Worm (Caenorhabditis elegans) whole organism, L4 larva: Measurements from ENCODE around the gene C04A2.15.

Experiments used
- F10B5.3 ChIP-seq: sonication (generic microtip); optimal IDR thresholded peaks from 2 replicates; lab custom pipeline; 2016; ENCODE audit warnings: mild to moderate bottlenecking, missing genetic modification characterization, missing compliant biosample characterization
- F26F4.8 ChIP-seq: fragments of 200-800 bp; sonication (Bioruptor generic); conservative IDR thresholded peaks from 2 replicates; pipeline ENCODE4 v1.3.6; 2022; ENCODE audit warnings: missing genetic modification characterization, missing compliant biosample characterization
- F37D6.2 ChIP-seq: sonication (generic microtip); optimal IDR thresholded peaks from 2 replicates; lab custom pipeline; 2016; ENCODE audit warnings: mild to moderate bottlenecking, missing genetic modification characterization, missing compliant biosample characterization
- F44E2.7 ChIP-seq: fragments of 200-800 bp; sonication (Bioruptor generic); IDR thresholded peaks from 2 replicates; pipeline ENCODE4 v2.1.2; 2022; ENCODE audit warnings: missing genetic modification characterization, missing compliant biosample characterization
- F49E8.2 ChIP-seq: sonication (generic microtip); optimal IDR thresholded peaks from 2 replicates; lab custom pipeline; 2016; ENCODE audit warnings: missing compliant biosample characterization, mild to moderate bottlenecking, missing genetic modification characterization, borderline replicate concordance
- R02D3.7 ChIP-seq: fragments of 150-350 bp; sonication (generic microtip); optimal IDR thresholded peaks from 3 replicates; lab custom pipeline; 2014; ENCODE audit warnings: missing biosample characterization, missing genetic modification characterization
- T26A8.4 ChIP-seq: fragments of 200-800 bp; sonication (Bioruptor generic); IDR thresholded peaks from 2 replicates; pipeline ENCODE4 v1.3.6; 2022; ENCODE audit warnings: missing genetic modification characterization, missing compliant biosample characterization
- Y5F2A.4 ChIP-seq: fragments of 200-800 bp; sonication (Bioruptor generic); optimal IDR thresholded peaks from 2 replicates; lab custom pipeline; 2018; ENCODE audit warnings: mild to moderate bottlenecking, missing genetic modification characterization, missing compliant biosample characterization
- aly-2 ChIP-seq: sonication (generic microtip); optimal IDR thresholded peaks from 2 replicates; lab custom pipeline; 2018; ENCODE audit warnings: missing biosample characterization, missing genetic modification characterization
- ceh-20 ChIP-seq: fragments of 200-800 bp; sonication (Bioruptor generic); IDR thresholded peaks from 2 replicates; pipeline ENCODE4 v1.3.6; 2022; ENCODE audit warnings: missing genetic modification reagents, missing genetic modification characterization, missing compliant biosample characterization
- ceh-28 ChIP-seq: fragments of 150-350 bp; optimal IDR thresholded peaks from 2 replicates; lab custom pipeline; 2014; ENCODE audit warnings: missing biosample characterization, missing genetic modification reagents, missing genetic modification characterization
- ceh-44 ChIP-seq: fragments of 200-800 bp; sonication (Bioruptor generic); IDR thresholded peaks from 2 replicates; pipeline ENCODE4 v1.3.6; 2022; ENCODE audit warnings: missing genetic modification reagents, missing genetic modification characterization, missing compliant biosample characterization
- ceh-62 ChIP-seq: sonication (generic microtip); optimal IDR thresholded peaks from 2 replicates; lab custom pipeline; 2017; ENCODE audit warnings: missing biosample characterization, missing genetic modification characterization
- ceh-82 ChIP-seq: sonication (generic microtip); optimal IDR thresholded peaks from 2 replicates; lab custom pipeline; 2017; ENCODE audit warnings: missing biosample characterization, missing genetic modification characterization
- cey-2 ChIP-seq: sonication (generic microtip); optimal IDR thresholded peaks from 3 replicates; lab custom pipeline; 2017; ENCODE audit warnings: missing genetic modification characterization, mild to moderate bottlenecking, missing compliant biosample characterization, antibody characterized with exemption, borderline replicate concordance; ENCODE audit not compliant: insufficient read depth
- ctbp-1 ChIP-seq: fragments of 200-800 bp; sonication (Bioruptor generic); IDR thresholded peaks from 2 replicates; pipeline ENCODE4 v1.3.6; 2022; ENCODE audit warnings: missing genetic modification reagents, missing genetic modification characterization, missing compliant biosample characterization
- dpl-1 ChIP-seq: fragments of 150-350 bp; optimal IDR thresholded peaks from 2 replicates; lab custom pipeline; 2014; ENCODE audit warnings: missing biosample characterization, missing genetic modification reagents, missing genetic modification characterization
- dve-1 ChIP-seq: sonication (generic microtip); optimal IDR thresholded peaks from 2 replicates; lab custom pipeline; 2017; ENCODE audit warnings: antibody characterized with exemption, mild to moderate bottlenecking, missing genetic modification characterization, missing compliant biosample characterization; ENCODE audit not compliant: insufficient read depth
- egl-43 ChIP-seq: fragments of 200-800 bp; sonication (Bioruptor generic); IDR thresholded peaks from 2 replicates; pipeline ENCODE4 v1.3.6; 2022; ENCODE audit warnings: missing genetic modification reagents, missing genetic modification characterization, missing compliant biosample characterization
- hlh-11 ChIP-seq: fragments of 200-800 bp; sonication (Bioruptor generic); optimal IDR thresholded peaks from 2 replicates; lab custom pipeline; 2018; ENCODE audit warnings: mild to moderate bottlenecking, missing genetic modification characterization, missing compliant biosample characterization
- hlh-30 ChIP-seq: sonication (generic microtip); optimal IDR thresholded peaks from 2 replicates; lab custom pipeline; 2017; ENCODE audit warnings: antibody characterized with exemption, mild to moderate bottlenecking, missing genetic modification characterization, missing compliant biosample characterization; ENCODE audit not compliant: insufficient read depth
- hmg-1.1 ChIP-seq: fragments of 200-800 bp; sonication (Bioruptor generic); IDR thresholded peaks from 2 replicates; pipeline ENCODE4 v1.3.6; 2022; ENCODE audit warnings: missing genetic modification reagents, missing genetic modification characterization, missing compliant biosample characterization
- jun-1 ChIP-seq: fragments of 150-350 bp; optimal IDR thresholded peaks from 2 replicates; lab custom pipeline; 2014; ENCODE audit warnings: missing biosample characterization, missing genetic modification reagents, missing genetic modification characterization
- lim-7 ChIP-seq: fragments of 200-800 bp; sonication (Bioruptor generic); IDR thresholded peaks from 2 replicates; pipeline ENCODE4 v1.3.6; 2022; ENCODE audit warnings: missing genetic modification characterization, missing compliant biosample characterization
- lin-1 ChIP-seq: fragments of 200-800 bp; sonication (Bioruptor generic); IDR thresholded peaks from 2 replicates; pipeline ENCODE4 v1.3.6; 2022; ENCODE audit warnings: missing genetic modification reagents, missing genetic modification characterization, missing compliant biosample characterization
- lin-13 ChIP-seq: fragments of 150-350 bp; optimal IDR thresholded peaks from 2 replicates; lab custom pipeline; 2014; ENCODE audit warnings: missing biosample characterization, missing genetic modification reagents, missing genetic modification characterization
- lin-15B ChIP-seq: fragments of 150-350 bp; sonication (generic microtip); optimal IDR thresholded peaks from 3 replicates; lab custom pipeline; 2014; ENCODE audit warnings: missing biosample characterization, missing genetic modification characterization
- lin-38 ChIP-seq: fragments of 200-800 bp; sonication (Bioruptor generic); IDR thresholded peaks from 2 replicates; pipeline ENCODE4 v1.3.6; 2022; ENCODE audit warnings: missing genetic modification reagents, missing genetic modification characterization, missing compliant biosample characterization
- lin-39 ChIP-seq: fragments of 150-350 bp; optimal IDR thresholded peaks from 2 replicates; lab custom pipeline; 2014; ENCODE audit warnings: missing biosample characterization, missing genetic modification reagents, missing genetic modification characterization
- lir-3 ChIP-seq: sonication (generic microtip); optimal IDR thresholded peaks from 2 replicates; lab custom pipeline; 2016; ENCODE audit warnings: mild to moderate bottlenecking, missing genetic modification characterization, missing compliant biosample characterization
- madf-5 ChIP-seq, 2 experiments: fragments of 200-800 bp; sonication (Bioruptor generic); IDR thresholded peaks; 2 replicates each; pipeline ENCODE4 v1.3.6; 2022; ENCODE audit warnings: missing compliant biosample characterization in 2 of 2, missing genetic modification characterization in 2 of 2
- mxl-3 ChIP-seq: fragments of 200-800 bp; sonication (Bioruptor generic); optimal IDR thresholded peaks from 2 replicates; lab custom pipeline; 2018; ENCODE audit warnings: mild to moderate bottlenecking, missing genetic modification characterization, missing compliant biosample characterization
- nhr-10 ChIP-seq: fragments of 150-350 bp; optimal IDR thresholded peaks from 2 replicates; lab custom pipeline; 2014; ENCODE audit warnings: missing biosample characterization, missing genetic modification characterization
- nhr-11 ChIP-seq: fragments of 150-350 bp; optimal IDR thresholded peaks from 2 replicates; lab custom pipeline; 2014; ENCODE audit warnings: missing biosample characterization, missing genetic modification characterization
- nhr-237 ChIP-seq: sonication (generic microtip); optimal IDR thresholded peaks from 2 replicates; lab custom pipeline; 2017; ENCODE audit warnings: missing biosample characterization, missing genetic modification characterization
- nhr-41 ChIP-seq: fragments of 200-800 bp; sonication (Bioruptor generic); IDR thresholded peaks from 2 replicates; pipeline ENCODE4 v1.3.6; 2022; ENCODE audit warnings: missing genetic modification reagents, missing genetic modification characterization, missing compliant biosample characterization
- nhr-76 ChIP-seq: fragments of 150-350 bp; optimal IDR thresholded peaks from 2 replicates; lab custom pipeline; 2014; ENCODE audit warnings: missing biosample characterization, missing genetic modification characterization
- nhr-77 ChIP-seq: fragments of 150-350 bp; optimal IDR thresholded peaks from 2 replicates; lab custom pipeline; 2014; ENCODE audit warnings: missing biosample characterization, missing genetic modification characterization
- pha-4 ChIP-seq, 2 experiments: fragments of 150-350 bp in 1 of 2; fragments of 200-800 bp in 1 of 2; sonication (Bioruptor generic) in 1 of 2; IDR thresholded peaks in 1 of 2; optimal IDR thresholded peaks in 1 of 2; 2 replicates each; pipeline versions ENCODE4 v1.3.6 to Lab custom; 2014 to 2022; ENCODE audit warnings: missing genetic modification characterization in 2 of 2, missing genetic modification reagents in 2 of 2, missing biosample characterization in 1 of 2, missing compliant biosample characterization in 1 of 2
- php-3 ChIP-seq: fragments of 200-800 bp; sonication (Bioruptor generic); IDR thresholded peaks from 2 replicates; pipeline ENCODE4 v1.3.6; 2022; ENCODE audit warnings: missing genetic modification reagents, missing genetic modification characterization, missing compliant biosample characterization
- rbr-2 ChIP-seq: sonication (generic microtip); optimal IDR thresholded peaks from 2 replicates; lab custom pipeline; 2016; ENCODE audit warnings: missing genotype, missing genetic modification characterization, missing compliant biosample characterization
- saeg-2 ChIP-seq: fragments of 200-800 bp; sonication (Bioruptor generic); IDR thresholded peaks from 2 replicates; pipeline ENCODE4 v1.3.6; 2022; ENCODE audit warnings: missing genetic modification reagents, missing genetic modification characterization, missing compliant biosample characterization
- set-16 ChIP-seq: fragments of 200-800 bp; sonication (Bioruptor generic); IDR thresholded peaks from 2 replicates; pipeline ENCODE4 v1.3.6; 2022; ENCODE audit warnings: missing genetic modification reagents, missing genetic modification characterization, missing compliant biosample characterization
- snpc-1.2 ChIP-seq: fragments of 200-800 bp; sonication (Bioruptor generic); IDR thresholded peaks from 2 replicates; pipeline ENCODE4 v1.3.6; 2022; ENCODE audit warnings: missing genetic modification reagents, missing genetic modification characterization, missing compliant biosample characterization
- spr-1 ChIP-seq: sonication (generic microtip); optimal IDR thresholded peaks from 2 replicates; lab custom pipeline; 2016; ENCODE audit warnings: mild to moderate bottlenecking, missing genetic modification characterization, missing compliant biosample characterization
- tag-97 ChIP-seq: fragments of 200-800 bp; sonication (Bioruptor generic); IDR thresholded peaks from 2 replicates; pipeline ENCODE4 v1.3.6; 2022; ENCODE audit warnings: missing genetic modification characterization, missing compliant biosample characterization
- unc-130 ChIP-seq: sonication (generic microtip); optimal IDR thresholded peaks from 2 replicates; lab custom pipeline; 2016; ENCODE audit warnings: missing genetic modification reagents, missing genetic modification characterization, missing compliant biosample characterization
- unc-39 ChIP-seq: sonication (generic microtip); optimal IDR thresholded peaks from 2 replicates; lab custom pipeline; 2017; ENCODE audit warnings: missing biosample characterization, missing genetic modification characterization
- vab-7 ChIP-seq: fragments of 200-800 bp; sonication (Bioruptor generic); IDR thresholded peaks from 2 replicates; pipeline ENCODE4 v1.3.6; 2022; ENCODE audit warnings: missing genetic modification reagents, missing genetic modification characterization, missing compliant biosample characterization
- zfp-3 ChIP-seq: fragments of 200-800 bp; sonication (Bioruptor generic); conservative IDR thresholded peaks from 2 replicates; pipeline ENCODE4 v1.3.6; 2022; ENCODE audit warnings: missing genetic modification reagents, missing genetic modification characterization, missing compliant biosample characterization
- zip-11 ChIP-seq: fragments of 200-800 bp; sonication (Bioruptor generic); IDR thresholded peaks from 2 replicates; pipeline ENCODE4 v1.3.6; 2022; ENCODE audit warnings: missing genetic modification characterization, missing compliant biosample characterization
- ztf-7 ChIP-seq: fragments of 150-350 bp; optimal IDR thresholded peaks from 2 replicates; lab custom pipeline; 2014; ENCODE audit warnings: missing biosample characterization, missing genetic modification characterization

C04A2.15 gene

ce11 chrII:6888211-6888610 is 36.2 kb downstream of the C04A2.15 start (continued):
- TF ChIP-seq zip-11 (GFP tag; lab: Robert Waterston, UW) (no peak), nhr-76 (tag; lab: Kevin White, UChicago) (peak; percentile 8), ceh-28 (tag; lab: Kevin White, UChicago) (no peak), nhr-77 (peak; percentile 80), ztf-7 (tag; lab: Kevin White, UChicago) (no peak), nhr-11 (no peak), rbr-2 (tag; lab: Kevin White, UChicago) (peak; percentile 20), jun-1 (tag; lab: Kevin White, UChicago) (no peak), F10B5.3 (tag; lab: Kevin White, UChicago) (no peak), unc-130 (GFP tag; lab: Kevin White, UChicago) (no peak), lin-13 (GFP tag; lab: Kevin White, UChicago) (no peak), tag-97 (GFP tag; lab: Robert Waterston, UW) (no peak), T26A8.4 (GFP tag; lab: Robert Waterston, UW) (peak; percentile 79), saeg-2 (GFP tag; lab: Robert Waterston, UW) (no peak), dve-1 (tag; lab: Kevin White, UChicago) (peak; percentile 88), hlh-11 (tag; lab: Kevin White, UChicago) (peak; percentile 55), mxl-3 (GFP tag; lab: Kevin White, UChicago) (no peak), hlh-30 (tag; lab: Kevin White, UChicago) (peak; percentile 22), lir-3 (tag; lab: Kevin White, UChicago) (no peak), ceh-62 (tag; lab: Kevin White, UChicago) (no peak), ceh-20 (GFP tag; lab: Robert Waterston, UW) (0 out of 2 replicates have a peak, but pooled peaks have one; percentile 28), lin-38 (GFP tag; lab: Robert Waterston, UW) (peak; percentile 44), F44E2.7 (GFP tag; lab: Robert Waterston, UW) (no peak), cey-2 (tag; lab: Kevin White, UChicago) (no peak), vab-7 (GFP tag; lab: Robert Waterston, UW) (no peak), Y5F2A.4 (GFP tag; lab: Kevin White, UChicago) (no peak), lin-39 (tag; lab: Kevin White, UChicago) (no peak), zfp-3 (GFP tag; lab: Robert Waterston, UW) (peak; percentile 93), egl-43 (GFP tag; lab: Robert Waterston, UW) (no peak), lin-15B (tag; lab: Kevin White, UChicago) (no peak), ceh-44 (no peak), snpc-1.2 (GFP tag; lab: Robert Waterston, UW) (no peak), php-3 (GFP tag; lab: Robert Waterston, UW) (peak; percentile 85), R02D3.7 (tag; lab: Kevin White, UChicago) (no peak), nhr-237 (tag; lab: Kevin White, UChicago) (no peak), F26F4.8 (GFP tag; lab: Robert Waterston, UW) (no peak), unc-39 (tag; lab: Kevin White, UChicago) (no peak), ceh-82 (no peak), nhr-10 (tag; lab: Kevin White, UChicago) (peak; percentile 32), lin-1 (peak; percentile 38; the same call in 1 of the 2 replicates), aly-2 (tag; lab: Kevin White, UChicago) (no peak), lim-7 (GFP tag; lab: Robert Waterston, UW) (no peak), nhr-41 (GFP tag; lab: Robert Waterston, UW) (no peak), spr-1 (tag; lab: Kevin White, UChicago) (peak; percentile 7), set-16 (GFP tag; lab: Robert Waterston, UW) (no peak), ctbp-1 (GFP tag; lab: Robert Waterston, UW) (no peak), dpl-1 (GFP tag; lab: Kevin White, UChicago) (no peak), madf-5 (GFP tag; IDR thresholded peaks at IDR 0.05; lab: Robert Waterston, UW) (no peak), pha-4 (GFP tag; IDR thresholded peaks at IDR 0.05; lab: Robert Waterston, UW) (no peak), pha-4 (tag; optimal IDR thresholded peaks at IDR 0.05; lab: Kevin White, UChicago) (no peak), hmg-1.1 (0 out of 2 replicates have a peak, but pooled peaks have one; percentile 32), F37D6.2 (no peak), F49E8.2 (no peak)
